Worm (Caenorhabditis elegans): ENCODE measurements around the gene T04A8.13.
A peak's percentile ranks its signal among the peaks of the same experiment; 100 is the strongest.

Gene T04A8.13

ce11 chrIII:4688965-4689364 lies 17.8 kb upstream of the T04A8.13 start, which contains the start of gene ppat-1:
TSS of gene ppat-1 (plus strand) at chrIII:4689280.
- TF ChIP-seq sox-4 (tag; optimal IDR thresholded peaks at IDR 0.05), result no peak
- TF ChIP-seq ceh-24 (tag; optimal IDR thresholded peaks at IDR 0.05), result no peak
- no peak for TF ChIP-seq pax-1 (tag; optimal IDR thresholded peaks at IDR 0.05)
- no peak for TF ChIP-seq dmd-4 (tag; optimal IDR thresholded peaks at IDR 0.05; ENCODE audit: borderline replicate concordance)
- no peak for TF ChIP-seq K09A11.1 (tag; optimal IDR thresholded peaks at IDR 0.05; ENCODE audit: insufficient read depth)
- no peak for TF ChIP-seq fkh-10 (GFP tag; optimal IDR thresholded peaks at IDR 0.05)
- TF ChIP-seq unc-86 (tag; optimal IDR thresholded peaks at IDR 0.05), result no peak
- no peak for TF ChIP-seq dve-1 (tag; optimal IDR thresholded peaks at IDR 0.05)
- no peak for TF ChIP-seq zip-5 (tag; optimal IDR thresholded peaks at IDR 0.05)

DNA sequence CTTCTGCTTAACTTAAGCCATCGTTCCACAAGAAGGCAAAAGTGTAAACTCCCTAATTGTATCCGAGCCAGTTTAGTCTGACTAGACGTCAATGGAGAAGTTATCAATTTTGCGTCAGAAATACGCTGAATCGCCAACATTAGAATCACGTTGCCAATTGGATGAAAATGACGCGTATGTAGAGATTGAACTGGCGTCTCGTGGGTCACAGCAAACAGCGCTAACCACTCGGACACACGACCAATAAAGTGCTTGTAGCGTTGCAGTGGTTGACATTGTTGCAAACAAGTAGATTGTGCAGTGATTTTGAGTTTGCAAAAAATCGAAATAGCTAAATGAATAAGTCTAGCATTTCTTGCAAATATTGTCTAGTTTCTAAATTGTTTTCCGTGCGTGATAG lies 17.2 kb upstream of the T04A8.13 start:
- TF ChIP-seq pha-4 (tag; optimal IDR thresholded peaks at IDR 0.05) (no peak), ceh-45 (GFP tag; IDR thresholded peaks at IDR 0.05) (peak; percentile 63; the same call in 1 of the 2 replicates), ceh-6 (GFP tag; optimal IDR thresholded peaks at IDR 0.05) (peak; percentile 89), zip-5 (tag; optimal IDR thresholded peaks at IDR 0.05) (peak; percentile 35), ref-2 (tag; optimal IDR thresholded peaks at IDR 0.05) (peak; percentile 88), unc-55 (GFP tag; optimal IDR thresholded peaks at IDR 0.05) (no peak), rnt-1 (tag; optimal IDR thresholded peaks at IDR 0.05) (peak; percentile 62), ceh-22 (tag; optimal IDR thresholded peaks at IDR 0.05) (no peak), pag-3 (tag; optimal IDR thresholded peaks at IDR 0.05; ENCODE audit: borderline replicate concordance) (no peak), K09A11.1 (tag; optimal IDR thresholded peaks at IDR 0.05; ENCODE audit: insufficient read depth) (peak; percentile 57), unc-42 (tag; optimal IDR thresholded peaks at IDR 0.05) (no peak), F13H6.1 (tag; optimal IDR thresholded peaks at IDR 0.05) (peak; percentile 31), elt-2 (tag; optimal IDR thresholded peaks at IDR 0.05) (peak; percentile 83), C38D4.7 (GFP tag; optimal IDR thresholded peaks at IDR 0.05) (peak; percentile 74), dmd-4 (tag; optimal IDR thresholded peaks at IDR 0.05; ENCODE audit: borderline replicate concordance) (peak; percentile 66), ceh-9 (tag; optimal IDR thresholded peaks at IDR 0.05) (peak; percentile 62), ceh-30 (tag; optimal IDR thresholded peaks at IDR 0.05) (peak; percentile 51), eyg-1 (tag; optimal IDR thresholded peaks at IDR 0.05) (peak; percentile 29), pros-1 (tag; optimal IDR thresholded peaks at IDR 0.05) (no peak), hlh-30 (tag; optimal IDR thresholded peaks at IDR 0.05; ENCODE audit: insufficient read depth) (peak; percentile 69), gmeb-2 (tag; optimal IDR thresholded peaks at IDR 0.05) (peak; percentile 80), sox-4 (tag; optimal IDR thresholded peaks at IDR 0.05) (peak; percentile 72), pat-9 (tag; optimal IDR thresholded peaks at IDR 0.05) (peak; percentile 74), ttx-3 (tag; optimal IDR thresholded peaks at IDR 0.05) (peak; percentile 75), sox-2 (GFP tag; IDR thresholded peaks at IDR 0.05) (peak; percentile 65), tbx-7 (tag; optimal IDR thresholded peaks at IDR 0.05) (no peak), C08G9.2 (tag; optimal IDR thresholded peaks at IDR 0.05) (peak; percentile 62), hlh-8 (tag; optimal IDR thresholded peaks at IDR 0.05) (peak; percentile 24), lim-6 (tag; optimal IDR thresholded peaks at IDR 0.05) (no peak), unc-3 (GFP tag; conservative IDR thresholded peaks at IDR 0.05) (peak; percentile 40; the same call in 1 of the 2 replicates), unc-3 (tag; optimal IDR thresholded peaks at IDR 0.05) (peak; percentile 61), ceh-34 (tag; optimal IDR thresholded peaks at IDR 0.05) (peak; percentile 77), syd-9 (tag; optimal IDR thresholded peaks at IDR 0.05) (peak; percentile 80), nhr-232 (tag; optimal IDR thresholded peaks at IDR 0.05) (peak; percentile 75), ceh-18 (tag; optimal IDR thresholded peaks at IDR 0.05) (peak; percentile 35), lin-11 (tag; optimal IDR thresholded peaks at IDR 0.05) (peak; percentile 65), fkh-10 (GFP tag; optimal IDR thresholded peaks at IDR 0.05) (no peak), mec-3 (tag; optimal IDR thresholded peaks at IDR 0.05; ENCODE audit: borderline replicate concordance) (no peak), tbx-2 (tag; optimal IDR thresholded peaks at IDR 0.05) (peak; percentile 74), ceh-14 (tag; optimal IDR thresholded peaks at IDR 0.05) (peak; percentile 45), sdc-2 (tag; optimal IDR thresholded peaks at IDR 0.05) (peak; percentile 62), unc-86 (tag; optimal IDR thresholded peaks at IDR 0.05) (peak; percentile 59), pqm-1 (tag; optimal IDR thresholded peaks at IDR 0.05) (peak; percentile 44), nfya-1 (tag; optimal IDR thresholded peaks at IDR 0.05) (peak; percentile 59), fax-1 (tag; optimal IDR thresholded peaks at IDR 0.05) (peak; percentile 70), hlh-13 (GFP tag; optimal IDR thresholded peaks at IDR 0.05) (peak; percentile 77)

Measured in whole organism, late embryonic.